Fruit fly (Drosophila melanogaster) Kc167 (cell line): ENCODE data around the gene fz2.

ENCODE experiments used
- h ChIP-seq: fragments of >200 bp; optimal IDR thresholded peaks from 3 replicates; lab custom pipeline; 2018; ENCODE audit warnings: missing external identifiers
- ttk ChIP-seq: sonication (Bioruptor generic); optimal IDR thresholded peaks from 2 replicates; lab custom pipeline; 2017; ENCODE audit warnings: missing external identifiers

- TF ChIP-seq h (lab: Kevin White, UChicago) (no peak), ttk (lab: Kevin White, UChicago) (no peak)
Measured at dm6 chr3L:19156263-19156662, 78.9 kb downstream of the fz2 start.
